Fruit fly (Drosophila melanogaster): ENCODE data around the gene spn-A.
A peak's percentile ranks its signal among the peaks of the same experiment; 100 is the strongest.

spn-A gene

DNA sequence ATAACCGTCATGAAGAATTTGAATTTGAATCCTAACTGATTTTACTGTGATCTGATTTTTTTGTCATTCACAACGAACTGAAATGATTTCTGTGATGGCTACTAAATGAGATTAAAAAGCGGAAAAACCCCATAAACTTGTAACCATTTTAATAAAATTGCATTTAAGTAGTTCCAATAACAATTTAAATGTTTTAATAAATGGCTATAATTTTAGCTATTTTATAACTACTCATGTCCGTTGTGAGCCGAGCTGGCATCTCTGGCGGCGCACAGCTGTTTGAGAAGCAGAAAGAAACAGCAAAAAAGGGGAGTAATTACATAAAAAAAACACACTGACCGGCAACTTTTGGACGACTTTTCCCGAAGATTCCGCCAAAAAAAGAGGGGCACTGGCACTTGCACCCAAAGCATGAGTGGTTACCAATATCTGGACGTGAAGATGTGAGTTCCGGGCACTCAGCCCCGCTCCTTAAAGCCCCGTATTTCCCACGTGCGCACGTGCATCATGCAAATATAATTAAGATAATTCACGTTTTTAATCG is 827 bp upstream of the spn-A start, which contains the start of the genes CG7950 and Rpp14a (continued):
- peak; percentile 88 for TF ChIP-seq Xbp1 (GFP tag; optimal IDR thresholded peaks at IDR 0.05)
- TF ChIP-seq CG9817 (tag; optimal IDR thresholded peaks at IDR 0.05): peak; percentile 86
- TF ChIP-seq tgo (GFP tag; IDR thresholded peaks at IDR 0.05): peak; percentile 78
- TF ChIP-seq Side (GFP tag; optimal IDR thresholded peaks at IDR 0.05): peak; percentile 35
- TF ChIP-seq CG10565 (GFP tag; optimal IDR thresholded peaks at IDR 0.05): no peak
- TF ChIP-seq ab (GFP tag; optimal IDR thresholded peaks at IDR 0.05): no peak
- TF ChIP-seq fd102C (GFP tag; optimal IDR thresholded peaks at IDR 0.05): peak; percentile 7
- TF ChIP-seq Spps (tag; optimal IDR thresholded peaks at IDR 0.05): peak; percentile 33
- TF ChIP-seq inv (GFP tag; IDR thresholded peaks at IDR 0.05; ENCODE audit: partially characterized antibody): no peak
- TF ChIP-seq CG10147 (GFP tag; optimal IDR thresholded peaks at IDR 0.05): peak; percentile 68
- no peak for TF ChIP-seq TFAM (GFP tag; optimal IDR thresholded peaks at IDR 0.05)
- TF ChIP-seq Blimp-1 (GFP tag; optimal IDR thresholded peaks at IDR 0.05): peak; percentile 65
- TF ChIP-seq CG42726 (GFP tag; IDR thresholded peaks at IDR 0.05; ENCODE audit: partially characterized antibody): no peak
- peak; percentile 74 for TF ChIP-seq CG15696 (tag; optimal IDR thresholded peaks at IDR 0.05)
- no peak for TF ChIP-seq Vsx1 (GFP tag; optimal IDR thresholded peaks at IDR 0.05)
- peak; percentile 83 for TF ChIP-seq YL-1 (GFP tag; optimal IDR thresholded peaks at IDR 0.05)
- TF ChIP-seq Meics (GFP tag; optimal IDR thresholded peaks at IDR 0.05): peak; percentile 43
- peak; percentile 85 for TF ChIP-seq PHDP (tag; optimal IDR thresholded peaks at IDR 0.05)
- TF ChIP-seq gfzf (GFP tag; optimal IDR thresholded peaks at IDR 0.05): no peak
- TF ChIP-seq CG18619 (GFP tag; optimal IDR thresholded peaks at IDR 0.05): peak; percentile 48
- TF ChIP-seq CG12299 (tag; optimal IDR thresholded peaks at IDR 0.05): peak; percentile 79
- peak; percentile 73 for TF ChIP-seq Taf1 (GFP tag; IDR thresholded peaks at IDR 0.05)
- TF ChIP-seq esg (GFP tag; conservative IDR thresholded peaks at IDR 0.05): peak; percentile 79
- TF ChIP-seq CG9215 (GFP tag; IDR thresholded peaks at IDR 0.05): peak; percentile 55
- no peak for TF ChIP-seq br (optimal IDR thresholded peaks at IDR 0.05)
- TF ChIP-seq tap (tag; optimal IDR thresholded peaks at IDR 0.05): peak; percentile 70
- TF ChIP-seq CG4617 (GFP tag; optimal IDR thresholded peaks at IDR 0.05; ENCODE audit: borderline replicate concordance): peak; percentile 36
- peak; percentile 32; the same call in 1 of the 2 replicates for TF ChIP-seq rib (GFP tag; IDR thresholded peaks at IDR 0.05)
- no peak for TF ChIP-seq emc (GFP tag; optimal IDR thresholded peaks at IDR 0.05)
- no peak; the same call in 1 of the 3 replicates for TF ChIP-seq croc (GFP tag; conservative IDR thresholded peaks at IDR 0.05)
- peak; percentile 55 for TF ChIP-seq CG4730 (GFP tag; IDR thresholded peaks at IDR 0.05)
- no peak for TF ChIP-seq bbx (GFP tag; IDR thresholded peaks at IDR 0.05; ENCODE audit: partially characterized antibody)
- TF ChIP-seq her (GFP tag; optimal IDR thresholded peaks at IDR 0.05): peak; percentile 64
- TF ChIP-seq BEAF-32 (GFP tag; optimal IDR thresholded peaks at IDR 0.05): peak; percentile 31
- peak; percentile 69 for TF ChIP-seq E2f1 (GFP tag; IDR thresholded peaks at IDR 0.05)
- TF ChIP-seq CG13123 (GFP tag; optimal IDR thresholded peaks at IDR 0.05): peak; percentile 31
- TF ChIP-seq pnt (GFP tag; optimal IDR thresholded peaks at IDR 0.05): peak; percentile 65
- peak; percentile 54 for TF ChIP-seq CG18476 (GFP tag; optimal IDR thresholded peaks at IDR 0.05)
- TF ChIP-seq CG12391 (tag; optimal IDR thresholded peaks at IDR 0.05): peak; percentile 90
- TF ChIP-seq HLH3B (GFP tag; IDR thresholded peaks at IDR 0.05): peak; percentile 77
- TF ChIP-seq seq (GFP tag; IDR thresholded peaks at IDR 0.05): peak; percentile 81
- peak; percentile 83 to 97 for TF ChIP-seq Pdp1 (GFP tag; optimal IDR thresholded peaks at IDR 0.05)
- peak; percentile 45 for TF ChIP-seq Atf-2 (GFP tag; optimal IDR thresholded peaks at IDR 0.05)
- TF ChIP-seq crp (GFP tag; optimal IDR thresholded peaks at IDR 0.05): peak; percentile 71 to 93
- TF ChIP-seq gsb-n (tag; optimal IDR thresholded peaks at IDR 0.05): peak; percentile 42
- peak; percentile 60 for TF ChIP-seq dmrt99B (tag; optimal IDR thresholded peaks at IDR 0.05)
- peak; percentile 63 for TF ChIP-seq MESR4 (GFP tag; optimal IDR thresholded peaks at IDR 0.05)
- peak; percentile 48; the same call in 2 of the 4 replicates for TF ChIP-seq Dll (GFP tag; IDR thresholded peaks at IDR 0.05; ENCODE audit: partially characterized antibody)
- no peak for TF ChIP-seq Lpt (GFP tag; optimal IDR thresholded peaks at IDR 0.05)
